Worm (Caenorhabditis elegans): ENCODE data around the gene sams-4.

ce11 chrIV:5869354-5869753 is 23.2 kb upstream of the sams-4 start:
- no peak for TF ChIP-seq ztf-11 (tag; optimal IDR thresholded peaks at IDR 0.05)
- no peak for TF ChIP-seq pha-4 (tag; optimal IDR thresholded peaks at IDR 0.05)
- no peak for TF ChIP-seq mep-1 (tag; optimal IDR thresholded peaks at IDR 0.05)
- no peak for TF ChIP-seq snpc-4 (tag; optimal IDR thresholded peaks at IDR 0.05)
- no peak for TF ChIP-seq nhr-28 (tag; optimal IDR thresholded peaks at IDR 0.05)
- no peak for TF ChIP-seq lin-32 (GFP tag; optimal IDR thresholded peaks at IDR 0.05)
